Fruit fly (Drosophila melanogaster) whole organism, embryonic: Measurements from ENCODE around the gene Mlp84B.
A peak's percentile ranks its signal among the peaks of the same experiment; 100 is the strongest.

Experiments used
- Ada2b ChIP-seq: fragments of 200-800 bp; sonication (Bioruptor generic); IDR thresholded peaks from 2 replicates; pipeline ENCODE4 v1.3.6; 2022; ENCODE audit warnings: missing biosample characterization, missing genetic modification characterization
- CG11504 ChIP-seq: fragments of 200-800 bp; sonication (Bioruptor generic); optimal IDR thresholded peaks from 3 replicates; lab custom pipeline; 2019; ENCODE audit warnings: missing biosample characterization, mild to moderate bottlenecking, missing genetic modification characterization, moderate library complexity
- CG11560 ChIP-seq: fragments of 200-800 bp; sonication (Bioruptor generic); IDR thresholded peaks from 3 replicates; pipeline ENCODE4 v1.3.6; 2022; ENCODE audit warnings: missing biosample characterization, missing genetic modification characterization
- CG11723 ChIP-seq: fragments of 200-800 bp; sonication (Bioruptor generic); optimal IDR thresholded peaks from 2 replicates; lab custom pipeline; 2017; ENCODE audit warnings: missing biosample characterization, mild to moderate bottlenecking, missing genetic modification characterization
- CG12155 ChIP-seq: fragments of 200-800 bp; sonication (Bioruptor generic); optimal IDR thresholded peaks from 3 replicates; lab custom pipeline; 2016; ENCODE audit warnings: missing biosample characterization, missing genetic modification characterization
- CG13296 ChIP-seq: fragments of 200-800 bp; sonication (Bioruptor generic); optimal IDR thresholded peaks from 3 replicates; lab custom pipeline; 2018; ENCODE audit warnings: missing biosample characterization, mild to moderate bottlenecking, missing genetic modification characterization
- CG14667 ChIP-seq: fragments of 200-800 bp; sonication (Bioruptor generic); IDR thresholded peaks from 2 replicates; pipeline ENCODE4 v1.3.6; 2022; ENCODE audit warnings: missing biosample characterization, missing genetic modification characterization
- CG15601 ChIP-seq: fragments of 200-800 bp; sonication (Bioruptor generic); optimal IDR thresholded peaks from 3 replicates; lab custom pipeline; 2019; ENCODE audit warnings: missing biosample characterization, mild to moderate bottlenecking, missing genetic modification characterization, moderate library complexity
- CG2712 ChIP-seq: fragments of 200-800 bp; optimal IDR thresholded peaks from 3 replicates; lab custom pipeline; 2019; ENCODE audit warnings: missing biosample characterization, mild to moderate bottlenecking, missing genetic modification characterization, moderate library complexity
- CG2875 ChIP-seq: fragments of 200-800 bp; sonication (Bioruptor generic); optimal IDR thresholded peaks from 2 replicates; lab custom pipeline; 2017; ENCODE audit warnings: missing biosample characterization, mild to moderate bottlenecking, missing genetic modification characterization, missing genetic modification reagents
- CG3163 ChIP-seq: fragments of 200-800 bp; sonication (Bioruptor generic); optimal IDR thresholded peaks from 3 replicates; lab custom pipeline; 2016; ENCODE audit warnings: missing biosample characterization, missing genetic modification characterization
- CG32532 ChIP-seq: fragments of 200-800 bp; sonication (Bioruptor generic); IDR thresholded peaks from 2 replicates; pipeline ENCODE4 v1.3.6; 2022; ENCODE audit warnings: missing biosample characterization, missing genetic modification characterization
- CG32767 ChIP-seq: fragments of 200-800 bp; sonication (Bioruptor generic); IDR thresholded peaks from 2 replicates; pipeline ENCODE4 v1.3.6; 2022; ENCODE audit warnings: missing biosample characterization, missing genetic modification characterization
- CG34422 ChIP-seq: fragments of 200-800 bp; sonication (Bioruptor generic); IDR thresholded peaks from 3 replicates; pipeline ENCODE4 v1.3.6; 2022; ENCODE audit warnings: missing biosample characterization, missing genetic modification characterization
- CG5245 ChIP-seq: fragments of 200-800 bp; sonication (Bioruptor generic); optimal IDR thresholded peaks from 3 replicates; lab custom pipeline; 2016; ENCODE audit warnings: missing biosample characterization, missing genetic modification characterization
- CG5953 ChIP-seq: fragments of 200-800 bp; sonication (Bioruptor generic); IDR thresholded peaks from 2 replicates; pipeline ENCODE4 v1.3.6; 2022; ENCODE audit warnings: missing biosample characterization, missing genetic modification characterization
- CG6765 ChIP-seq: fragments of 200-800 bp; sonication (Bioruptor generic); optimal IDR thresholded peaks from 3 replicates; lab custom pipeline; 2017; ENCODE audit warnings: missing biosample characterization, mild to moderate bottlenecking, missing genetic modification characterization
- CTCF ChIP-seq: fragments of 200-800 bp; sonication (Bioruptor generic); optimal IDR thresholded peaks from 2 replicates; lab custom pipeline; 2017; ENCODE audit warnings: missing biosample characterization, mild to moderate bottlenecking, missing genetic modification characterization, moderate library complexity
- CkIIα-i1 ChIP-seq: fragments of 200-800 bp; sonication (Bioruptor generic); IDR thresholded peaks from 2 replicates; pipeline ENCODE4 v1.3.6; 2022; ENCODE audit warnings: missing biosample characterization, missing genetic modification characterization
- Dll ChIP-seq: fragments of 200-800 bp; sonication (Bioruptor generic); IDR thresholded peaks from 4 replicates; pipeline ENCODE4 v1.3.6; 2022; ENCODE audit warnings: missing biosample characterization, missing genetic modification characterization; ENCODE audit not compliant: partially characterized antibody
- Doc3 ChIP-seq: fragments of 200-800 bp; sonication (Bioruptor generic); IDR thresholded peaks from 3 replicates; pipeline ENCODE4 v1.3.6; 2022; ENCODE audit warnings: missing biosample characterization, missing genetic modification characterization; ENCODE audit not compliant: partially characterized antibody
- Dref ChIP-seq: fragments of 200-800 bp; sonication (Bioruptor generic); IDR thresholded peaks from 2 replicates; pipeline ENCODE4 v1.3.6; 2022; ENCODE audit warnings: missing biosample characterization, missing genetic modification characterization
- HmgZ ChIP-seq: fragments of 200-800 bp; sonication (Bioruptor generic); optimal IDR thresholded peaks from 2 replicates; lab custom pipeline; 2018; ENCODE audit warnings: missing biosample characterization, mild to moderate bottlenecking, missing genetic modification characterization
- Max ChIP-seq: fragments of 200-800 bp; sonication (Bioruptor generic); optimal IDR thresholded peaks from 2 replicates; lab custom pipeline; 2016; ENCODE audit warnings: missing biosample characterization, mild to moderate bottlenecking, missing genetic modification characterization
- NC2α ChIP-seq: fragments of 200-800 bp; sonication (Bioruptor generic); optimal IDR thresholded peaks from 2 replicates; lab custom pipeline; 2016; ENCODE audit warnings: missing biosample characterization, missing genetic modification characterization
- Six4 ChIP-seq: fragments of 200-800 bp; sonication (Bioruptor generic); optimal IDR thresholded peaks from 2 replicates; lab custom pipeline; 2016; ENCODE audit warnings: missing biosample characterization, missing genetic modification characterization
- Sry-δ ChIP-seq: fragments of 200-800 bp; sonication (Bioruptor generic); optimal IDR thresholded peaks from 2 replicates; lab custom pipeline; 2016; ENCODE audit warnings: missing biosample characterization, missing genetic modification characterization
- ab ChIP-seq: fragments of 200-800 bp; sonication (Bioruptor generic); optimal IDR thresholded peaks from 2 replicates; lab custom pipeline; 2016; ENCODE audit warnings: missing biosample characterization, missing genetic modification characterization
- abd-A ChIP-seq: fragments of 200-800 bp; sonication (Bioruptor generic); optimal IDR thresholded peaks from 3 replicates; lab custom pipeline; 2019; ENCODE audit warnings: missing biosample characterization, mild to moderate bottlenecking, missing genetic modification characterization, moderate library complexity
- amos ChIP-seq: fragments of 200-800 bp; sonication (Bioruptor generic); IDR thresholded peaks from 2 replicates; pipeline ENCODE4 v1.3.6; 2022; ENCODE audit warnings: missing biosample characterization, missing genetic modification characterization; ENCODE audit not compliant: partially characterized antibody
- ara ChIP-seq: fragments of 200-800 bp; sonication (Bioruptor generic); IDR thresholded peaks from 2 replicates; pipeline ENCODE4 v1.3.6; 2022; ENCODE audit warnings: missing biosample characterization, missing genetic modification characterization
- crc ChIP-seq: fragments of 200-800 bp; sonication (Bioruptor generic); optimal IDR thresholded peaks from 2 replicates; lab custom pipeline; 2016; ENCODE audit warnings: missing biosample characterization, missing genetic modification characterization
- dimm ChIP-seq: fragments of 200-800 bp; sonication (Bioruptor generic); IDR thresholded peaks from 2 replicates; pipeline ENCODE4 v1.3.6; 2022; ENCODE audit warnings: missing biosample characterization, missing genetic modification characterization
- disco-r ChIP-seq: fragments of 200-800 bp; sonication (Bioruptor generic); optimal IDR thresholded peaks from 2 replicates; lab custom pipeline; 2016; ENCODE audit warnings: missing biosample characterization, missing genetic modification characterization
- dysf ChIP-seq: fragments of 200-800 bp; sonication (Bioruptor generic); IDR thresholded peaks from 3 replicates; pipeline ENCODE4 v1.3.6; 2022; ENCODE audit warnings: missing biosample characterization, missing genetic modification characterization
- ems ChIP-seq: fragments of 200-800 bp; sonication (Bioruptor generic); optimal IDR thresholded peaks from 3 replicates; lab custom pipeline; 2016; ENCODE audit warnings: missing biosample characterization, missing genetic modification characterization
- en ChIP-seq: fragments of 200-800 bp; sonication (Bioruptor generic); optimal IDR thresholded peaks from 2 replicates; lab custom pipeline; 2016; ENCODE audit warnings: missing biosample characterization, missing genetic modification characterization
- exex ChIP-seq: fragments of 200-800 bp; sonication (Bioruptor generic); optimal IDR thresholded peaks from 4 replicates; lab custom pipeline; 2018; ENCODE audit warnings: missing biosample characterization, mild to moderate bottlenecking, missing genetic modification characterization, moderate library complexity
- grn ChIP-seq: fragments of 200-800 bp; sonication (Bioruptor generic); optimal IDR thresholded peaks from 3 replicates; lab custom pipeline; 2017; ENCODE audit warnings: missing biosample characterization, missing genetic modification characterization
- ham ChIP-seq: fragments of 200-800 bp; sonication (Bioruptor generic); IDR thresholded peaks from 2 replicates; pipeline ENCODE4 v1.3.6; 2022; ENCODE audit warnings: missing biosample characterization, missing genetic modification characterization
- ind ChIP-seq: fragments of 200-800 bp; sonication (Bioruptor generic); optimal IDR thresholded peaks from 3 replicates; lab custom pipeline; 2016; ENCODE audit warnings: missing biosample characterization, missing genetic modification characterization
- ken ChIP-seq: fragments of 200-800 bp; sonication (Bioruptor generic); IDR thresholded peaks from 3 replicates; pipeline ENCODE4 v1.3.6; 2022; ENCODE audit warnings: missing biosample characterization, missing genetic modification characterization
- lov ChIP-seq, 2 experiments: fragments of 200-800 bp in 1 of 2; fragments of >200 bp in 1 of 2; sonication (Bioruptor generic) in 1 of 2; IDR thresholded peaks in 1 of 2; optimal IDR thresholded peaks in 1 of 2; 2 replicates in 1 of 2; 3 replicates in 1 of 2; pipeline versions ENCODE4 v1.3.6 to Lab custom; 2017 to 2022; ENCODE audit warnings: missing biosample characterization in 1 of 2, missing genetic modification characterization in 1 of 2
- mam ChIP-seq: fragments of 200-800 bp; sonication (Bioruptor generic); optimal IDR thresholded peaks from 3 replicates; lab custom pipeline; 2016; ENCODE audit warnings: missing biosample characterization, missing genetic modification characterization
- org-1 ChIP-seq: fragments of 200-800 bp; sonication (Bioruptor generic); optimal IDR thresholded peaks from 2 replicates; lab custom pipeline; 2017; ENCODE audit warnings: missing biosample characterization, missing genetic modification characterization
- pho ChIP-seq: fragments of 200-800 bp; sonication (Bioruptor generic); optimal IDR thresholded peaks from 2 replicates; lab custom pipeline; 2016; ENCODE audit warnings: missing biosample characterization, missing genetic modification characterization
- phol ChIP-seq: fragments of 200-800 bp; sonication (Bioruptor generic); optimal IDR thresholded peaks from 3 replicates; lab custom pipeline; 2018; ENCODE audit warnings: missing biosample characterization, mild to moderate bottlenecking, missing genetic modification characterization, moderate library complexity
- pzg ChIP-seq: fragments of 200-800 bp; sonication (Bioruptor generic); optimal IDR thresholded peaks from 3 replicates; lab custom pipeline; 2018; ENCODE audit warnings: missing biosample characterization, mild to moderate bottlenecking, missing genetic modification characterization, moderate library complexity
- scrt ChIP-seq: fragments of 200-800 bp; sonication (Bioruptor generic); optimal IDR thresholded peaks from 2 replicates; lab custom pipeline; 2018; ENCODE audit warnings: missing biosample characterization, mild to moderate bottlenecking, missing genetic modification characterization, moderate library complexity
- shn ChIP-seq: fragments of 200-800 bp; sonication (Bioruptor generic); optimal IDR thresholded peaks from 3 replicates; lab custom pipeline; 2016; ENCODE audit warnings: missing biosample characterization, missing genetic modification characterization
- sisA ChIP-seq: fragments of 200-800 bp; sonication (Bioruptor generic); IDR thresholded peaks from 2 replicates; pipeline ENCODE4 v1.3.6; 2022; ENCODE audit warnings: missing biosample characterization, missing genetic modification characterization
- zfh1 ChIP-seq: fragments of 200-800 bp; sonication (Bioruptor generic); IDR thresholded peaks from 3 replicates; pipeline ENCODE4 v1.3.6; 2022; ENCODE audit warnings: missing biosample characterization, missing genetic modification characterization

Gene Mlp84B

DNA sequence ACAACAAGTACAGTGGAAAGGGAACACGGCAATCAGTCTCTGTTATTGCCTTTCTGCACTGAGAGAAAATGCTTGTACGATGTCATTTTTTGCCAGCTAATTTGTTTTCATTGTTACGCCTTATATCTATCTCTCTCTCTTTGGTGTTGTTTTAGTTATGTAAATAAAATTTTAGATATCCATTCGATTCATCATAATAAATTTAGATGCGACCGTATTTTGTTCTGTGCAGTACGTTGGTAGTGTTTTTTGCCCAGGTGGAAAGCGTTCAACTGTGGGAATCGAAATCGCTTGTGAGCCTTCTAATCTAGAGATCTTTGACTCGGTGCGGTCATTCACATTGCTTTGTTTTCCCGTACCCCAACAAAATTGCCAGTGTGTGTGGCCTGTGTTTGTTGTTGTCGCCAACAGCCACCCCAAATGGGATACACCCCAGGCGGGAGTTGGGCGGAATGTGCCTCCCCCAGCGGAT lies 41.8 kb downstream of the Mlp84B start (continued):
- peak; percentile 58 for TF ChIP-seq disco-r (GFP tag; lab: Kevin White, UChicago)
- TF ChIP-seq CG2712 = peak; percentile 92
- TF ChIP-seq shn (GFP tag; lab: Kevin White, UChicago) = peak; percentile 88
- peak; percentile 86 for TF ChIP-seq Max (GFP tag; lab: Kevin White, UChicago)
- peak; percentile 95 for TF ChIP-seq mam (GFP tag; lab: Kevin White, UChicago)
- peak; percentile 85 for TF ChIP-seq en (GFP tag; lab: Kevin White, UChicago)
- no peak for TF ChIP-seq Ada2b (GFP tag; lab: Robert Waterston, UW)
- peak; percentile 76 for TF ChIP-seq CG15601 (tag; lab: Kevin White, UChicago)
- TF ChIP-seq exex (tag; lab: Kevin White, UChicago) = peak; percentile 76
- peak; percentile 89 for TF ChIP-seq pho (GFP tag; lab: Kevin White, UChicago)
- TF ChIP-seq CG32767 = no peak
- TF ChIP-seq zfh1 (GFP tag; lab: Robert Waterston, UW) = no peak
- peak; percentile 56 for TF ChIP-seq Sry-δ (GFP tag; lab: Kevin White, UChicago)
- TF ChIP-seq CG5245 (GFP tag; lab: Kevin White, UChicago) = peak; percentile 91
- TF ChIP-seq crc (GFP tag; lab: Kevin White, UChicago) = peak; percentile 74
- peak; percentile 71 for TF ChIP-seq ab
- TF ChIP-seq abd-A (tag; lab: Kevin White, UChicago) = peak; percentile 0
- peak; percentile 87 for TF ChIP-seq ems (GFP tag; lab: Kevin White, UChicago)
- no peak for TF ChIP-seq ara (GFP tag; lab: Robert Waterston, UW)
- peak; percentile 93 for TF ChIP-seq grn (GFP tag; lab: Kevin White, UChicago)
- no peak for TF ChIP-seq ham (GFP tag; lab: Robert Waterston, UW)
- no peak for TF ChIP-seq CG32532 (GFP tag; lab: Robert Waterston, UW)
- peak; percentile 89 for TF ChIP-seq phol (tag; lab: Kevin White, UChicago)
- TF ChIP-seq CG34422 (GFP tag; lab: Robert Waterston, UW) = no peak
- peak; percentile 93 for TF ChIP-seq ind (GFP tag; lab: Kevin White, UChicago)
- TF ChIP-seq HmgZ (tag; lab: Kevin White, UChicago) = peak; percentile 95
- TF ChIP-seq CG5953 = no peak
- no peak for TF ChIP-seq ken (GFP tag; lab: Robert Waterston, UW)
- TF ChIP-seq CG13296 (GFP tag; lab: Kevin White, UChicago) = peak; percentile 88
- TF ChIP-seq CkIIα-i1 (GFP tag; lab: Robert Waterston, UW) = no peak
- TF ChIP-seq scrt (GFP tag; lab: Kevin White, UChicago) = peak; percentile 83
- TF ChIP-seq lov (optimal IDR thresholded peaks at IDR 0.05; lab: Kevin White, UChicago) = no peak
- TF ChIP-seq lov (GFP tag; IDR thresholded peaks at IDR 0.05; lab: Robert Waterston, UW) = no peak
- TF ChIP-seq org-1 (GFP tag; lab: Kevin White, UChicago) = peak; percentile 80
- TF ChIP-seq Dref (GFP tag; lab: Robert Waterston, UW) = no peak
- TF ChIP-seq Doc3 (GFP tag; lab: Robert Waterston, UW) = no peak
- no peak for TF ChIP-seq Dll (GFP tag; lab: Robert Waterston, UW)
- peak; percentile 83 for TF ChIP-seq CG12155 (GFP tag; lab: Kevin White, UChicago)
- TF ChIP-seq CG11560 (tag; lab: Robert Waterston, UW) = no peak
- peak; percentile 79 for TF ChIP-seq CG3163 (GFP tag; lab: Kevin White, UChicago)
- peak; percentile 89 for TF ChIP-seq Six4
- TF ChIP-seq NC2α = peak; percentile 68
- TF ChIP-seq CG14667 (GFP tag; lab: Robert Waterston, UW) = no peak
- peak; percentile 64 for TF ChIP-seq CTCF (GFP tag; lab: Kevin White, UChicago)
- TF ChIP-seq CG6765 (GFP tag; lab: Kevin White, UChicago) = peak; percentile 73
- TF ChIP-seq dimm (GFP tag; lab: Robert Waterston, UW) = no peak
- no peak for TF ChIP-seq amos
- no peak for TF ChIP-seq dysf (GFP tag; lab: Robert Waterston, UW)
- TF ChIP-seq CG11723 (GFP tag; lab: Kevin White, UChicago) = peak; percentile 85
- peak; percentile 75 for TF ChIP-seq CG2875 (GFP tag; lab: Kevin White, UChicago)
- TF ChIP-seq CG11504 (tag; lab: Kevin White, UChicago) = peak; percentile 94
- no peak for TF ChIP-seq sisA (GFP tag; lab: Robert Waterston, UW)
- TF ChIP-seq pzg (GFP tag; lab: Kevin White, UChicago) = peak; percentile 7
